Fruit fly (Drosophila melanogaster): Measurements from ENCODE around the gene Arpc5.

DNA sequence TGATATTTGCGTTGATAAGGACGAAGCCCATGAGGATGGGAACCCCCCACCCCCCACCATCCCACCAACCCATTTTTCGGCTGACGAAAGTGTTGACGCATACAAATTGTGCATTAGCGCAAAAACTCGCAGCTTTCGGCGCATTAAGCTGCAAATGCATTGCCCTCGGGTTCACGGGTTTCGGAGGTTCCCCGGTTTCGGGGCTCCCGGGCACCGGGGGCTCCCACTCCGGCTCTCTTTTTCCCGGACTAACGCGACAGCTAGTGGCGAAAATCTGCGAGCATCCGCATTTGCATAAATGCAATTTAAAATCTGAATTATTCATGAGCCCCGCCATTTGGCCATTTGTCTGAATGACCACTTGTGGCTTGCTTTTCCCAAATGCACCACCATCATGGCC is 47.4 kb downstream of the Arpc5 start:
- TF ChIP-seq CG8159 (tag; optimal IDR thresholded peaks at IDR 0.05) (no peak), CG32121 (GFP tag; IDR thresholded peaks at IDR 0.05) (no peak)
